Worm (Caenorhabditis elegans) whole organism, L3 larva: ENCODE results near the gene usp-33.

Experiments used
- ZK546.5 ChIP-seq: sonication (generic microtip); optimal IDR thresholded peaks from 2 replicates; lab custom pipeline; 2017; ENCODE audit warnings: missing biosample characterization, missing genetic modification characterization
- fos-1 ChIP-seq: fragments of 150-350 bp; optimal IDR thresholded peaks from 2 replicates; lab custom pipeline; 2014; ENCODE audit warnings: missing biosample characterization, missing genetic modification characterization
- snpc-4 ChIP-seq: fragments of 150-350 bp; optimal IDR thresholded peaks from 2 replicates; lab custom pipeline; 2014; ENCODE audit warnings: missing biosample characterization, missing genetic modification characterization

DNA sequence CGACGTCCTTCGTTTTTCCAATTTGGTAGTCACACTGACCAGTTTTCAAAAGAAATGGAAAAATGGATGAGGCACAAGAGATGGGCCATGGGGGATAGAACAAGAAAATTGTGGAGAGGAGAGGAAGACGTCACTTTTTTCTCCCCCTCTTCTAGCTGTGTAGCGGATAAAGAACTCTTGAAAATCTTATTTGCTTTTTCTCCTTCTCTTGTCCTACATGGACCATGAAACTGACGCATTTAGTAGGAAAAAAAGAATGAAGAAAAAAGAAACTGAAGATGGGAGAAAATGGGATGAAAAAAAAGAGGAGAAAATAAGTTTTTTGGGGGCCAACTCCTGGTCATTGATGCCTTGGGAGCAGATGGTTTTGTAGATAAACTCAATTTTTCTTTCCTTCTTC, 42.8 kb downstream of the usp-33 start:
- TF ChIP-seq snpc-4 (tag; lab: Kevin White, UChicago), result no peak
- no peak for TF ChIP-seq ZK546.5 (tag; lab: Kevin White, UChicago)
- TF ChIP-seq fos-1 (tag; lab: Kevin White, UChicago), result no peak
